Fruit fly (Drosophila melanogaster): ENCODE results near the gene CG5646.
A peak's percentile ranks its signal among the peaks of the same experiment; 100 is the strongest.

CG5646 gene

DNA sequence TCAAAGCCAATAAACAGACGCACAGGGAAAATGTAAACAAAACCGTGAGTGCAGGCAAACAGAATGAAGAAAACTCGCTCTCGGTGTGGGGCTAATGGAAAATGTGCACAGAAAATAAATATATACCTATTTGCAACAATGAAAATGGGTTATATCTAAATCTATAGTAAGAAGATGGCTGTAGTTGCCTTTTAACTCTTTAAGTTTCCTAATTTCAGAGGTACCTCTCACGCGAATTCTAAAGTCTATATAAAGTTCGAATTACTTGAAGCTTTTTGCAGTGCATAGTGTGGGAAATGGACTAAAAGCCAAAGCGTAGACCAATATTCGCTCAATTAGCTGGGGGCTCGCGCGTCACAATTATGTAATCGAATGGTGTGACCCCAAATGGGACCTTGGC, 6.2 kb downstream of the CG5646 start (continued):
- peak; percentile 28 for TF ChIP-seq CG18011 (GFP tag; optimal IDR thresholded peaks at IDR 0.05)
- TF ChIP-seq Taf1 (GFP tag; IDR thresholded peaks at IDR 0.05), result peak; percentile 19; the same call in 1 of the 2 replicates
- TF ChIP-seq gce (GFP tag; IDR thresholded peaks at IDR 0.05), result peak; percentile 65; the same call in 2 of the 3 replicates
- peak; percentile 72 for TF ChIP-seq kah (GFP tag; optimal IDR thresholded peaks at IDR 0.05)
- TF ChIP-seq slou (GFP tag; optimal IDR thresholded peaks at IDR 0.05), result peak; percentile 11
- TF ChIP-seq corto (GFP tag; optimal IDR thresholded peaks at IDR 0.05), result no peak
- TF ChIP-seq CG30431 (GFP tag; optimal IDR thresholded peaks at IDR 0.05), result peak; percentile 40
- TF ChIP-seq CG10462 (GFP tag; optimal IDR thresholded peaks at IDR 0.05), result peak; percentile 76
- peak; percentile 69 for TF ChIP-seq CG12659 (GFP tag; optimal IDR thresholded peaks at IDR 0.05)
- peak; percentile 68 for TF ChIP-seq tio (GFP tag; optimal IDR thresholded peaks at IDR 0.05)
- peak; percentile 59 for TF ChIP-seq tup (GFP tag; optimal IDR thresholded peaks at IDR 0.05)
- TF ChIP-seq CG13775 (GFP tag; optimal IDR thresholded peaks at IDR 0.05), result peak; percentile 71
- TF ChIP-seq dimm (GFP tag; IDR thresholded peaks at IDR 0.05), result peak; percentile 73; the same call in 1 of the 2 replicates
- TF ChIP-seq gro (GFP tag; optimal IDR thresholded peaks at IDR 0.05), result peak; percentile 42
- TF ChIP-seq CoRest (tag; optimal IDR thresholded peaks at IDR 0.05), result peak; percentile 84
- TF ChIP-seq tx (GFP tag; optimal IDR thresholded peaks at IDR 0.05), result peak; percentile 64
- no peak for TF ChIP-seq Sry-β (GFP tag; optimal IDR thresholded peaks at IDR 0.05)
- TF ChIP-seq Max (GFP tag; optimal IDR thresholded peaks at IDR 0.05), result peak; percentile 8
- TF ChIP-seq jumu (GFP tag; optimal IDR thresholded peaks at IDR 0.05), result peak; percentile 55
- TF ChIP-seq lab (GFP tag; optimal IDR thresholded peaks at IDR 0.05), result peak; percentile 85
- no peak for TF ChIP-seq B-H2 (GFP tag; optimal IDR thresholded peaks at IDR 0.05)
- TF ChIP-seq Myb (GFP tag; optimal IDR thresholded peaks at IDR 0.05), result peak; percentile 42
- peak; percentile 58 for TF ChIP-seq CG11723 (GFP tag; optimal IDR thresholded peaks at IDR 0.05)
- TF ChIP-seq CG11247 (GFP tag; IDR thresholded peaks at IDR 0.05), result peak; percentile 68
- peak; percentile 74 for TF ChIP-seq wdn (GFP tag; IDR thresholded peaks at IDR 0.05)
- TF ChIP-seq Trl (optimal IDR thresholded peaks at IDR 0.05), result no peak
- TF ChIP-seq Trl (GFP tag; optimal IDR thresholded peaks at IDR 0.05), result peak; percentile 66
- peak; percentile 75 for TF ChIP-seq Rx (GFP tag; IDR thresholded peaks at IDR 0.05)
- peak; percentile 84 for TF ChIP-seq ara (GFP tag; IDR thresholded peaks at IDR 0.05)
- TF ChIP-seq Dref (GFP tag; IDR thresholded peaks at IDR 0.05), result no peak
- no peak for TF ChIP-seq CG7963 (GFP tag; IDR thresholded peaks at IDR 0.05; ENCODE audit: partially characterized antibody)
- TF ChIP-seq crc (GFP tag; optimal IDR thresholded peaks at IDR 0.05), result peak; percentile 58
- peak; percentile 74 for TF ChIP-seq sisA (GFP tag; IDR thresholded peaks at IDR 0.05)
- TF ChIP-seq CG1024 (GFP tag; IDR thresholded peaks at IDR 0.05), result peak; percentile 74
- peak; percentile 31 for TF ChIP-seq CG4328 (GFP tag; optimal IDR thresholded peaks at IDR 0.05)
- peak; percentile 78 for TF ChIP-seq CG32767 (GFP tag; IDR thresholded peaks at IDR 0.05)
- TF ChIP-seq Elba2 (GFP tag; optimal IDR thresholded peaks at IDR 0.05), result no peak
- no peak for TF ChIP-seq bigmax (GFP tag; optimal IDR thresholded peaks at IDR 0.05)
- no peak for TF ChIP-seq amos (GFP tag; IDR thresholded peaks at IDR 0.05; ENCODE audit: partially characterized antibody)
- peak; percentile 71 for TF ChIP-seq CG17568 (GFP tag; optimal IDR thresholded peaks at IDR 0.05)
- TF ChIP-seq Abd-B (GFP tag; optimal IDR thresholded peaks at IDR 0.05), result peak; percentile 73
- TF ChIP-seq CG15011 (GFP tag; optimal IDR thresholded peaks at IDR 0.05), result peak; percentile 55
- no peak for TF ChIP-seq CG10565 (GFP tag; optimal IDR thresholded peaks at IDR 0.05)
- TF ChIP-seq az2 (GFP tag; optimal IDR thresholded peaks at IDR 0.05), result peak; percentile 81
- peak; percentile 69 for TF ChIP-seq jing (GFP tag; optimal IDR thresholded peaks at IDR 0.05)
- peak; percentile 25 for TF ChIP-seq CG31388 (GFP tag; optimal IDR thresholded peaks at IDR 0.05)
- TF ChIP-seq CG4854 (GFP tag; optimal IDR thresholded peaks at IDR 0.05), result peak; percentile 25
- TF ChIP-seq CHES-1-like (GFP tag; optimal IDR thresholded peaks at IDR 0.05), result peak; percentile 67
- peak; percentile 77 for TF ChIP-seq CG7556 (GFP tag; optimal IDR thresholded peaks at IDR 0.05)
- TF ChIP-seq CG7839 (tag; optimal IDR thresholded peaks at IDR 0.05), result peak; percentile 89
- peak; percentile 74 for TF ChIP-seq CG10209 (GFP tag; optimal IDR thresholded peaks at IDR 0.05)

Data from whole organism, embryonic.